Fruit fly (Drosophila melanogaster) whole organism, embryonic: ENCODE measurements around the gene CG43446.

Experiments used
- Antp ChIP-seq: fragments of 200-800 bp; sonication (Bioruptor generic); optimal IDR thresholded peaks from 3 replicates; lab custom pipeline; 2016; ENCODE audit warnings: missing biosample characterization, missing genetic modification characterization
- Bdp1 ChIP-seq: fragments of 200-800 bp; sonication (Bioruptor generic); optimal IDR thresholded peaks from 3 replicates; lab custom pipeline; 2016; ENCODE audit warnings: missing biosample characterization, missing genetic modification characterization
- Bgb ChIP-seq: fragments of 200-800 bp; sonication (Bioruptor generic); IDR thresholded peaks from 2 replicates; pipeline ENCODE4 v1.3.6; 2022; ENCODE audit warnings: missing biosample characterization, missing genetic modification characterization; ENCODE audit not compliant: partially characterized antibody
- CG10209 ChIP-seq: fragments of 200-800 bp; sonication (Bioruptor generic); optimal IDR thresholded peaks from 3 replicates; lab custom pipeline; 2017; ENCODE audit warnings: missing biosample characterization, mild to moderate bottlenecking, missing genetic modification characterization, missing genetic modification reagents
- CG10267 ChIP-seq: fragments of 200-800 bp; sonication (Bioruptor generic); optimal IDR thresholded peaks from 2 replicates; lab custom pipeline; 2018; ENCODE audit warnings: missing biosample characterization, mild to moderate bottlenecking, missing genetic modification characterization, moderate library complexity
- CG10274 ChIP-seq: fragments of 200-800 bp; sonication (Bioruptor generic); optimal IDR thresholded peaks from 3 replicates; lab custom pipeline; 2017; ENCODE audit warnings: missing biosample characterization, mild to moderate bottlenecking, missing genetic modification characterization
- CG10431 ChIP-seq: fragments of 200-800 bp; sonication (Bioruptor generic); optimal IDR thresholded peaks from 3 replicates; lab custom pipeline; 2018; ENCODE audit warnings: missing biosample characterization, mild to moderate bottlenecking, missing genetic modification characterization
- CG11696 ChIP-seq: fragments of 200-800 bp; sonication (Bioruptor generic); IDR thresholded peaks from 2 replicates; pipeline ENCODE4 v1.3.6; 2022; ENCODE audit warnings: missing biosample characterization, missing genetic modification characterization
- CG12299 ChIP-seq: fragments of 200-800 bp; sonication (Bioruptor generic); optimal IDR thresholded peaks from 2 replicates; lab custom pipeline; 2018; ENCODE audit warnings: missing biosample characterization, mild to moderate bottlenecking, missing genetic modification characterization
- CG12659 ChIP-seq: fragments of 200-800 bp; sonication (Bioruptor generic); optimal IDR thresholded peaks from 3 replicates; lab custom pipeline; 2017; ENCODE audit warnings: mild to moderate bottlenecking, missing biosample characterization, missing genetic modification reagents, missing genetic modification characterization
- CG15269 ChIP-seq: fragments of 200-800 bp; sonication (Bioruptor generic); optimal IDR thresholded peaks from 2 replicates; lab custom pipeline; 2018; ENCODE audit warnings: missing biosample characterization, mild to moderate bottlenecking, missing genetic modification characterization, moderate library complexity
- CG1603 ChIP-seq: fragments of 200-800 bp; sonication (Bioruptor generic); optimal IDR thresholded peaks from 2 replicates; lab custom pipeline; 2019; ENCODE audit warnings: missing biosample characterization, mild to moderate bottlenecking, missing genetic modification characterization, moderate library complexity
- CG16813 ChIP-seq: fragments of 200-800 bp; sonication (Bioruptor generic); IDR thresholded peaks from 3 replicates; pipeline ENCODE4 v1.3.6; 2022; ENCODE audit warnings: missing biosample characterization, missing genetic modification characterization; ENCODE audit not compliant: partially characterized antibody
- CG16863 ChIP-seq: fragments of 200-800 bp; sonication (Bioruptor generic); optimal IDR thresholded peaks from 3 replicates; lab custom pipeline; 2016; ENCODE audit warnings: missing biosample characterization, missing genetic modification characterization
- CG17829 ChIP-seq: fragments of 200-800 bp; optimal IDR thresholded peaks from 2 replicates; lab custom pipeline; 2019; ENCODE audit warnings: missing biosample characterization, mild to moderate bottlenecking, missing genetic modification characterization, moderate library complexity
- CG2199 ChIP-seq: fragments of 200-800 bp; sonication (Bioruptor generic); IDR thresholded peaks from 3 replicates; pipeline ENCODE4 v1.3.6; 2022; ENCODE audit warnings: missing biosample characterization, missing genetic modification characterization
- CG31441 ChIP-seq: fragments of 200-800 bp; sonication (Bioruptor generic); IDR thresholded peaks from 2 replicates; pipeline ENCODE4 v1.3.6; 2022; ENCODE audit warnings: missing biosample characterization, missing genetic modification characterization
- CG34422 ChIP-seq: fragments of 200-800 bp; sonication (Bioruptor generic); IDR thresholded peaks from 3 replicates; pipeline ENCODE4 v1.3.6; 2022; ENCODE audit warnings: missing biosample characterization, missing genetic modification characterization
- CG7839 ChIP-seq: fragments of 200-800 bp; sonication (Bioruptor generic); optimal IDR thresholded peaks from 3 replicates; lab custom pipeline; 2018; ENCODE audit warnings: missing biosample characterization, mild to moderate bottlenecking, missing genetic modification characterization, moderate library complexity
- CG7987 ChIP-seq: fragments of 200-800 bp; sonication (Bioruptor generic); optimal IDR thresholded peaks from 2 replicates; lab custom pipeline; 2018; ENCODE audit warnings: missing biosample characterization, mild to moderate bottlenecking, missing genetic modification characterization, moderate library complexity
- CG8281 ChIP-seq: fragments of 200-800 bp; sonication (Bioruptor generic); optimal IDR thresholded peaks from 2 replicates; lab custom pipeline; 2018; ENCODE audit warnings: missing biosample characterization, mild to moderate bottlenecking, missing genetic modification characterization, moderate library complexity
- CG8359 ChIP-seq: fragments of 200-800 bp; sonication (Bioruptor generic); optimal IDR thresholded peaks from 2 replicates; lab custom pipeline; 2017; ENCODE audit warnings: missing biosample characterization, mild to moderate bottlenecking, missing genetic modification characterization, borderline replicate concordance
- CG9437 ChIP-seq: fragments of 200-800 bp; sonication (Bioruptor generic); optimal IDR thresholded peaks from 2 replicates; lab custom pipeline; 2018; ENCODE audit warnings: missing biosample characterization, mild to moderate bottlenecking, missing genetic modification characterization
- CG9817 ChIP-seq: fragments of 200-800 bp; sonication (Bioruptor generic); optimal IDR thresholded peaks from 2 replicates; lab custom pipeline; 2018; ENCODE audit warnings: missing biosample characterization, mild to moderate bottlenecking, missing genetic modification characterization, moderate library complexity
- Dek ChIP-seq: fragments of 200-800 bp; sonication (Bioruptor generic); optimal IDR thresholded peaks from 3 replicates; lab custom pipeline; 2019; ENCODE audit warnings: missing biosample characterization, mild to moderate bottlenecking, missing genetic modification characterization, moderate library complexity
- Doc3 ChIP-seq: fragments of 200-800 bp; sonication (Bioruptor generic); IDR thresholded peaks from 3 replicates; pipeline ENCODE4 v1.3.6; 2022; ENCODE audit warnings: missing biosample characterization, missing genetic modification characterization; ENCODE audit not compliant: partially characterized antibody
- Drgx ChIP-seq: fragments of 200-800 bp; sonication (Bioruptor generic); IDR thresholded peaks from 2 replicates; pipeline ENCODE4 v1.3.6; 2022; ENCODE audit warnings: missing biosample characterization, missing genetic modification characterization
- Gug ChIP-seq: fragments of 200-800 bp; sonication (Bioruptor generic); IDR thresholded peaks from 4 replicates; pipeline ENCODE4 v1.3.6; 2022; ENCODE audit warnings: missing biosample characterization, missing genetic modification characterization
- Hand ChIP-seq: fragments of 200-800 bp; sonication (Bioruptor generic); optimal IDR thresholded peaks from 2 replicates; lab custom pipeline; 2017; ENCODE audit warnings: mild to moderate bottlenecking, missing biosample characterization, missing genetic modification reagents, missing genetic modification characterization
- HmgD ChIP-seq: fragments of 200-800 bp; sonication (Bioruptor generic); optimal IDR thresholded peaks from 3 replicates; lab custom pipeline; 2016; ENCODE audit warnings: missing biosample characterization, missing genetic modification characterization
- Lhr ChIP-seq: fragments of 200-800 bp; sonication (Bioruptor generic); optimal IDR thresholded peaks from 3 replicates; lab custom pipeline; 2017; ENCODE audit warnings: mild to moderate bottlenecking, missing biosample characterization, missing genetic modification reagents, missing genetic modification characterization
- Med ChIP-seq: fragments of 200-800 bp; sonication (Bioruptor generic); peaks from one replicate; lab custom pipeline; 2016; ENCODE audit warnings: missing biosample characterization, missing genetic modification characterization, mild to moderate bottlenecking, inconsistent platforms, moderate library complexity
- Nf-YC ChIP-seq: fragments of 200-800 bp; optimal IDR thresholded peaks from 3 replicates; lab custom pipeline; 2019; ENCODE audit warnings: missing biosample characterization, mild to moderate bottlenecking, missing genetic modification characterization, moderate library complexity
- Side ChIP-seq: fragments of 200-800 bp; sonication (Bioruptor generic); optimal IDR thresholded peaks from 2 replicates; lab custom pipeline; 2016; ENCODE audit warnings: missing biosample characterization, missing genetic modification characterization
- Sox100B ChIP-seq: fragments of 200-800 bp; sonication (Bioruptor generic); optimal IDR thresholded peaks from 3 replicates; lab custom pipeline; 2018; ENCODE audit warnings: missing biosample characterization, mild to moderate bottlenecking, missing genetic modification characterization
- Spps ChIP-seq: fragments of 200-800 bp; sonication (Bioruptor generic); optimal IDR thresholded peaks from 2 replicates; lab custom pipeline; 2018; ENCODE audit warnings: missing biosample characterization, mild to moderate bottlenecking, missing genetic modification characterization
- bab2 ChIP-seq: fragments of 200-800 bp; sonication (Bioruptor generic); optimal IDR thresholded peaks from 2 replicates; lab custom pipeline; 2016; ENCODE audit warnings: missing biosample characterization, missing genetic modification characterization
- chm ChIP-seq: fragments of 200-800 bp; sonication (Bioruptor generic); IDR thresholded peaks from 2 replicates; pipeline ENCODE4 v1.3.6; 2022; ENCODE audit warnings: missing biosample characterization, missing genetic modification characterization
- dmrt99B ChIP-seq: fragments of 200-800 bp; sonication (Bioruptor generic); optimal IDR thresholded peaks from 2 replicates; lab custom pipeline; 2018; ENCODE audit warnings: missing biosample characterization, mild to moderate bottlenecking, missing genetic modification characterization, moderate library complexity
- eyg ChIP-seq: fragments of 200-800 bp; sonication (Bioruptor generic); optimal IDR thresholded peaks from 3 replicates; lab custom pipeline; 2016; ENCODE audit warnings: missing biosample characterization, missing genetic modification characterization
- jumu ChIP-seq: fragments of 200-800 bp; sonication (Bioruptor generic); optimal IDR thresholded peaks from 3 replicates; lab custom pipeline; 2016; ENCODE audit warnings: missing biosample characterization, missing genetic modification characterization
- onecut ChIP-seq: fragments of 200-800 bp; sonication (Bioruptor generic); IDR thresholded peaks from 2 replicates; pipeline ENCODE4 v1.3.6; 2022; ENCODE audit warnings: missing biosample characterization, missing genetic modification characterization
- pita ChIP-seq: fragments of 200-800 bp; sonication (Bioruptor generic); optimal IDR thresholded peaks from 2 replicates; lab custom pipeline; 2017; ENCODE audit warnings: missing biosample characterization, mild to moderate bottlenecking, missing genetic modification characterization
- shn ChIP-seq: fragments of 200-800 bp; sonication (Bioruptor generic); optimal IDR thresholded peaks from 3 replicates; lab custom pipeline; 2016; ENCODE audit warnings: missing biosample characterization, missing genetic modification characterization
- sisA ChIP-seq: fragments of 200-800 bp; sonication (Bioruptor generic); IDR thresholded peaks from 2 replicates; pipeline ENCODE4 v1.3.6; 2022; ENCODE audit warnings: missing biosample characterization, missing genetic modification characterization
- tup ChIP-seq: fragments of 200-800 bp; sonication (Bioruptor generic); optimal IDR thresholded peaks from 2 replicates; lab custom pipeline; 2016; ENCODE audit warnings: missing biosample characterization, mild to moderate bottlenecking, missing genetic modification characterization, moderate library complexity
- tx ChIP-seq: fragments of 200-800 bp; sonication (Bioruptor generic); optimal IDR thresholded peaks from 2 replicates; lab custom pipeline; 2016; ENCODE audit warnings: missing biosample characterization, missing genetic modification characterization
- zen ChIP-seq: fragments of 200-800 bp; sonication (Bioruptor generic); optimal IDR thresholded peaks from 3 replicates; lab custom pipeline; 2018; ENCODE audit warnings: missing biosample characterization, mild to moderate bottlenecking, missing genetic modification characterization, moderate library complexity
- zfh1 ChIP-seq: fragments of 200-800 bp; sonication (Bioruptor generic); IDR thresholded peaks from 3 replicates; pipeline ENCODE4 v1.3.6; 2022; ENCODE audit warnings: missing biosample characterization, missing genetic modification characterization

The CG43446 gene

DNA sequence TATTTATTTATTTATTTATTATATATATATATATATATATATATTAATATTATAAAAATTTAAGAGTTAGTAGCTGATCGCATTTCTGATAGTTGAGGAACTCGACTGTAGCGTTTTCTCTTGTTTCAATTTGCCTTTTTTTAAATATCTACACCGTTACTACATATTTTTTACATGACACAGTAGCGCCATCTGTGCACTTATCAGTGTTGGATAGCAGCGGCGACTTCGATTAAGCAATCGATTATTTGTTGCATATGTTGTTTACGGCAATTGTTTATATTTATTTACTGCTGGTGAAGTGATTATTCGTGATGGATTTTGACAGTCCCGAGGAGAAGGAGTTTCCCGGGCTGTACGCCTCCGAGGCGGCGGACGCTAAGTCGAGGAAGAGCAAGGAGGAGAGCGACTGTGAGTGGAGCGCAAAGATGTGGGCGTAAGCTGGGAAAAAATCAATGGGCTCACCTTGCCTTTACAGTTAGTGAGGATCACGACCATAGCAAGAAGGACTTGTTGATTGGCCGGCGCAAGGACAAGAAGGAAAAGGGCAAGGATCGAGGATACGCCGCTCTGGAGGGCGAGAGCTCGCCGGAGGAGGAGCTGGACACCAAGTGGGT is 29.8 kb upstream of the CG43446 start, which contains the start of gene Rlip (continued):
- peak; percentile 96 for TF ChIP-seq CG10267 (tag; lab: Kevin White, UChicago)
- no peak for TF ChIP-seq CG10274
- TF ChIP-seq CG7987 (GFP tag; lab: Kevin White, UChicago): peak; percentile 65
- TF ChIP-seq CG10209: peak; percentile 24
- peak; percentile 62 for TF ChIP-seq CG16813 (GFP tag; lab: Robert Waterston, UW)
- TF ChIP-seq jumu (GFP tag; lab: Kevin White, UChicago): peak; percentile 52
- peak; percentile 9 for TF ChIP-seq CG15269
- TF ChIP-seq Gug (GFP tag; lab: Robert Waterston, UW): peak; percentile 55; the same call in 2 of the 4 replicates
- TF ChIP-seq Drgx (GFP tag; lab: Robert Waterston, UW): peak; percentile 33; the same call in 1 of the 2 replicates
- peak; percentile 7 for TF ChIP-seq Bdp1 (GFP tag; lab: Kevin White, UChicago)
- TF ChIP-seq tx: peak; percentile 16
- TF ChIP-seq HmgD (GFP tag; lab: Kevin White, UChicago): peak; percentile 38
- no peak for TF ChIP-seq CG12299 (tag; lab: Kevin White, UChicago)
- TF ChIP-seq CG1603: peak; percentile 75
- peak; percentile 2 for TF ChIP-seq CG9437
- peak; percentile 74 for TF ChIP-seq Bgb (GFP tag; lab: Robert Waterston, UW)
- peak; percentile 56 for TF ChIP-seq CG34422
- TF ChIP-seq CG31441 (GFP tag; lab: Robert Waterston, UW): no peak
- no peak for TF ChIP-seq pita (GFP tag; lab: Kevin White, UChicago)
- no peak for TF ChIP-seq CG10431 (GFP tag; lab: Kevin White, UChicago)
- TF ChIP-seq Antp (GFP tag; lab: Kevin White, UChicago): peak; percentile 60
- no peak for TF ChIP-seq CG8281 (tag; lab: Kevin White, UChicago)
- no peak for TF ChIP-seq Doc3 (GFP tag; lab: Robert Waterston, UW)
- peak; percentile 19 for TF ChIP-seq Nf-YC (tag; lab: Kevin White, UChicago)
- TF ChIP-seq onecut (GFP tag; lab: Robert Waterston, UW): peak; percentile 94
- peak; percentile 47 for TF ChIP-seq CG9817 (tag; lab: Kevin White, UChicago)
- peak; percentile 45 for TF ChIP-seq bab2 (GFP tag; lab: Kevin White, UChicago)
- peak; percentile 34 for TF ChIP-seq CG17829 (tag; lab: Kevin White, UChicago)
- TF ChIP-seq Hand: no peak
- peak; percentile 15 for TF ChIP-seq Lhr (GFP tag; lab: Kevin White, UChicago)
- no peak for TF ChIP-seq CG11696 (GFP tag; lab: Robert Waterston, UW)
- TF ChIP-seq Side: peak; percentile 65
- TF ChIP-seq CG8359: no peak
- TF ChIP-seq Dek: peak; percentile 14
- TF ChIP-seq CG2199: peak; percentile 86
- peak; percentile 41 for TF ChIP-seq eyg (GFP tag; lab: Kevin White, UChicago)
- no peak for TF ChIP-seq Sox100B (GFP tag; lab: Kevin White, UChicago)
- peak; percentile 21 for TF ChIP-seq CG16863
- peak; percentile 12 for TF ChIP-seq dmrt99B (tag; lab: Kevin White, UChicago)
- TF ChIP-seq tup (GFP tag; lab: Kevin White, UChicago): peak; percentile 36
- peak; percentile 70 for TF ChIP-seq sisA (GFP tag; lab: Robert Waterston, UW)
- peak; percentile 75 for TF ChIP-seq zfh1 (GFP tag; lab: Robert Waterston, UW)
- peak; percentile 60 for TF ChIP-seq zen (tag; lab: Kevin White, UChicago)
- peak; percentile 32 for TF ChIP-seq shn (GFP tag; lab: Kevin White, UChicago)
- peak; percentile 55 for TF ChIP-seq CG12659
- TF ChIP-seq Med (GFP tag; lab: Kevin White, UChicago): peak; percentile 95
- TF ChIP-seq Spps (tag; lab: Kevin White, UChicago): no peak
- peak; percentile 56 for TF ChIP-seq CG7839 (tag; lab: Kevin White, UChicago)
- no peak for TF ChIP-seq chm (GFP tag; lab: Robert Waterston, UW)
